Fruit fly (Drosophila melanogaster) whole organism, adult: Measurements from ENCODE around the gene CG11889.

ENCODE experiments used
- CG12768 ChIP-seq: fragments of 200-800 bp; sonication (Bioruptor generic); optimal IDR thresholded peaks from 2 replicates; lab custom pipeline; 2017; ENCODE audit warnings: missing biosample characterization, missing genetic modification characterization, mild to moderate bottlenecking, moderate library complexity, missing genetic modification reagents
- CG33017 ChIP-seq: fragments of 200-800 bp; sonication (Bioruptor generic); optimal IDR thresholded peaks from 2 replicates; lab custom pipeline; 2018; ENCODE audit warnings: missing biosample characterization, mild to moderate bottlenecking, missing genetic modification characterization, moderate library complexity
- CG5204 ChIP-seq: fragments of 200-800 bp; sonication (Bioruptor generic); optimal IDR thresholded peaks from 2 replicates; lab custom pipeline; 2016; ENCODE audit warnings: missing biosample characterization, missing genetic modification characterization
- CG7045 ChIP-seq: fragments of 200-800 bp; sonication (Bioruptor generic); optimal IDR thresholded peaks from 2 replicates; lab custom pipeline; 2017; ENCODE audit warnings: missing biosample characterization, mild to moderate bottlenecking, missing genetic modification characterization
- Hr96 ChIP-seq: fragments of 200-800 bp; sonication (Bioruptor generic); optimal IDR thresholded peaks from 2 replicates; lab custom pipeline; 2016; ENCODE audit warnings: missing biosample characterization, missing genetic modification characterization
- cic ChIP-seq: fragments of 200-800 bp; sonication (Bioruptor generic); optimal IDR thresholded peaks from 2 replicates; lab custom pipeline; 2017; ENCODE audit warnings: missing biosample characterization, mild to moderate bottlenecking, missing genetic modification characterization, moderate library complexity
- kay ChIP-seq: fragments of 200-800 bp; sonication (Bioruptor generic); peaks from one replicate; lab custom pipeline; 2016; ENCODE audit warnings: missing biosample characterization, missing genetic modification characterization, borderline replicate concordance
- pad ChIP-seq: fragments of 200-800 bp; sonication (Bioruptor generic); optimal IDR thresholded peaks from 3 replicates; lab custom pipeline; 2017; ENCODE audit warnings: missing biosample characterization, missing genetic modification characterization, mild to moderate bottlenecking, moderate library complexity, missing genetic modification reagents
- tj ChIP-seq: fragments of 200-800 bp; sonication (Bioruptor generic); optimal IDR thresholded peaks from 3 replicates; lab custom pipeline; 2017; ENCODE audit warnings: missing biosample characterization, mild to moderate bottlenecking, missing genetic modification characterization, moderate library complexity
- toe ChIP-seq: fragments of 200-800 bp; sonication (Bioruptor generic); optimal IDR thresholded peaks from 2 replicates; lab custom pipeline; 2016; ENCODE audit warnings: missing biosample characterization, missing genetic modification characterization

DNA sequence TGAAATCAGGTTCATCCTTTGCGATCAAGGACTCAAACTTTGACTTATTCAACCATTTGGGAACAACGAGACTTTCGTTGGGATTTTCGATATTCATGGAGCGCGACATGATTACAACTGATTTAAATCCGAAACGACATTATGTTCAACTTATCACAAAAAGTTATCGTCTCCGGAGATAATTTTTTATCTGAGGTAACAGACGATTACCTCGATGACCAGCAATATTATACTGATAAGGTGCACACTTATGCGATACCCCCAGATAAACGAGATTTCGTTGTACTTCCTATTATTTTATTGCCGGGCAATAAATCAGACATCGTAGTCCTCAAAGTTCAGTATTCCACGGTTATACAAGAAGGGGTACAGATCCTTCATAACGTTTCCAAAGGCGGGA lies 27.7 kb downstream of the CG11889 start, which contains the start of gene CG31097:
- TF ChIP-seq CG7045 = no peak
- TF ChIP-seq CG5204 (GFP tag; lab: Kevin White, UChicago) = no peak
- TF ChIP-seq pad (GFP tag; lab: Kevin White, UChicago) = no peak
- no peak for TF ChIP-seq cic (GFP tag; lab: Kevin White, UChicago)
- TF ChIP-seq toe (GFP tag; lab: Kevin White, UChicago) = no peak
- TF ChIP-seq kay (GFP tag; lab: Kevin White, UChicago) = no peak
- no peak for TF ChIP-seq CG12768
- no peak for TF ChIP-seq Hr96 (GFP tag; lab: Kevin White, UChicago)
- TF ChIP-seq tj (GFP tag; lab: Kevin White, UChicago) = no peak
- TF ChIP-seq CG33017 (tag; lab: Kevin White, UChicago) = no peak
